Fruit fly (Drosophila melanogaster): ENCODE results near the gene ksh.
A peak's percentile ranks its signal among the peaks of the same experiment; 100 is the strongest.

The ksh gene

DNA sequence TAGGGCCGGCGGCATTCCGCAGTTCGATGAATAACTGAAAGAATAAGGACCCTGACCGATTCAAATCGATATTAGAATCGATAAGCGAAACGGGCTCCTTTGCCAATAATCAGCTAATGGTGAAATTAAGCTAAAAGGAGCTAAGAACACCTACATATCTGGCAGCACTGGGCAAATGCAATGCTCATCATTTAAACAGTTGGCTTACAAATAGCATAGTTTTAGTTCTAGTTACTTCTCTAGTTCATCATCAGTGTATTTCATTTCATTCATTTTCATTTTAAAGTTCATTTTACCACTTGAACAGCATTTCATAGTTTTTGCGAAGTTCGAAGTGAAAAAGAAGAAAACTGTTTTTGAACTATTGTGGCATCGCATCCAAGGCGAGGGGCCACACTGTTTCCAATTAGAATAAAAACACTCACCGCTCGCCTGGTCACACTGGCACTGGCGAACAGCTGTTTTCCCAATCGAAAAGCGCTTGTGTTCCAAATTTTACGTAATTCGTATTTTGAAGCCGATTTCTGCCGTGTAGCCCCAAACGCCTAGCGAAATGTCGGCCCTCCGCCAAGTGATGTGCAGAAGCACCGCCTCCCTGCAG lies 2.7 kb downstream of the ksh start, which contains the start of the genes pcm and ND-18 (continued):
- TF ChIP-seq CG2116 (GFP tag; optimal IDR thresholded peaks at IDR 0.05) (peak; percentile 66), CG9797 (GFP tag; optimal IDR thresholded peaks at IDR 0.05) (peak; percentile 79), Med (GFP tag) (peak; percentile 61), bowl (GFP tag; IDR thresholded peaks at IDR 0.05) (no peak), CG4617 (GFP tag; optimal IDR thresholded peaks at IDR 0.05; ENCODE audit: borderline replicate concordance) (peak; percentile 32), Dp (GFP tag; optimal IDR thresholded peaks at IDR 0.05) (peak; percentile 65), HLH3B (GFP tag; IDR thresholded peaks at IDR 0.05) (no peak), Ets65A (GFP tag) (peak; percentile 21), Dref (GFP tag; IDR thresholded peaks at IDR 0.05) (peak; percentile 49), CG31388 (GFP tag; optimal IDR thresholded peaks at IDR 0.05) (no peak), CG1792 (GFP tag; optimal IDR thresholded peaks at IDR 0.05) (no peak), btn (GFP tag; optimal IDR thresholded peaks at IDR 0.05) (no peak), CTCF (GFP tag; optimal IDR thresholded peaks at IDR 0.05) (peak; percentile 46), CG6813 (GFP tag; optimal IDR thresholded peaks at IDR 0.05) (no peak), trem (tag; optimal IDR thresholded peaks at IDR 0.05) (peak; percentile 1), ewg (GFP tag; optimal IDR thresholded peaks at IDR 0.05) (no peak), YL-1 (GFP tag; optimal IDR thresholded peaks at IDR 0.05) (peak; percentile 33), CG13296 (GFP tag; optimal IDR thresholded peaks at IDR 0.05) (no peak), HLH54F (GFP tag; optimal IDR thresholded peaks at IDR 0.05) (peak; percentile 5), Max (GFP tag; optimal IDR thresholded peaks at IDR 0.05) (peak; percentile 9), CG2202 (tag; optimal IDR thresholded peaks at IDR 0.05) (no peak)

DNA sequence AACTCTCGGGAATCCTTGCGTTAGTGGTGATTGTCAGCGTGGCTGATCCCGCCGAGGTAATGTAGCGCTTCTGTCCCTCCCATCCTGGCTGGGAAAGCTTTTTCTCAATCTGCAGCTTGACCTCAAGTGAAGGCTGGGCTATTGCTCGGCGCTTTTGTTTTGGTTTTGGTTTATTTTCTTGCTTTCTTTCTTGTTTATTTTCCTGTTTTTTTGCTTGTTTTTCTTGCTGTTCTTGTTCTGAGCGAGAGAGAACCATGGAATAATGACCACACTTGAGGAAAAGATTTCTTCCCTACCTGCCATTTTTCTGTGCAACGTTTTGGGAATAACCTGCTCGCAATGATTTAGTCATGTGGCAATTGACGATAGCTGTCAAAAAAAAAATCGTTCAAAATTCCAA lies 9.7 kb downstream of the ksh start:
- TF ChIP-seq bsh (GFP tag; optimal IDR thresholded peaks at IDR 0.05): peak in 1 of 2 experiments; percentile 73
- no peak for TF ChIP-seq CG15601 (tag; optimal IDR thresholded peaks at IDR 0.05)
- peak; percentile 95 for TF ChIP-seq nom (GFP tag; optimal IDR thresholded peaks at IDR 0.05)
- TF ChIP-seq Drgx (GFP tag; IDR thresholded peaks at IDR 0.05): 0 out of 2 replicates have a peak, but pooled peaks have one; percentile 22

DNA sequence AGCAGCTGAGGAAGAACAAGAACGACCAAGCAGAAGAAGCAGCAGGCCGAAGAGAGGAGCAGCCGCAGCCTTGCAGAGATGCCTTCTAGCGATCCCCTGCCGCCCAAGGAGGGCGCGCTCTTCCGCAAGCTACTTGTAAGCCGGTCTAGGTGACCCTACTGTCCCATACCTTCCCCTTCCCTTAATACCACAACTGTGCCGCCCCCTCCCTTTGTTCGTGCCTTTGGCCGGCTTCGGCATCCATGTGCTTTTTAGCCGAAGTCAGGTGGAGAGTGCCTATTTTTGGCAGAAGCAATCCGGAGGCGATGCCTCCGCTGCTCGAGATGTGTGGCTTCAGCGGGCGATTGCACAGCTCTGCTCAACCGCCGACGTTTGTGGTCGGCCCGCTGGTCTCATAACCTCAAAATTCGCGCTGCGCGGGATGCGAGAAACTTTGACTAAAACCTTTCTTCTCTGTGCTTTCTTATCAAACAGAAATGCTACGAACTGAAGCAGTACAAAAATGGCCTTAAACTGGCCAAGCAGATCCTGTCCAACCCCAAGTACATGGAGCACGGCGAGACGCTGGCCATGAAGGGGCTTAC lies 14.2 kb downstream of the ksh start:
- TF ChIP-seq sens (GFP tag) (no peak), crol (GFP tag; IDR thresholded peaks at IDR 0.05) (peak; percentile 86), bigmax (GFP tag; optimal IDR thresholded peaks at IDR 0.05) (peak; percentile 93), CG34422 (GFP tag; IDR thresholded peaks at IDR 0.05) (peak; percentile 58; the same call in 2 of the 3 replicates), B-H1 (GFP tag; IDR thresholded peaks at IDR 0.05) (no peak), CG17385 (GFP tag; optimal IDR thresholded peaks at IDR 0.05) (peak; percentile 78), dm (GFP tag; optimal IDR thresholded peaks at IDR 0.05) (peak; percentile 34), Dip2 (GFP tag; IDR thresholded peaks at IDR 0.05) (no peak), Med (GFP tag) (peak; percentile 27)

DNA sequence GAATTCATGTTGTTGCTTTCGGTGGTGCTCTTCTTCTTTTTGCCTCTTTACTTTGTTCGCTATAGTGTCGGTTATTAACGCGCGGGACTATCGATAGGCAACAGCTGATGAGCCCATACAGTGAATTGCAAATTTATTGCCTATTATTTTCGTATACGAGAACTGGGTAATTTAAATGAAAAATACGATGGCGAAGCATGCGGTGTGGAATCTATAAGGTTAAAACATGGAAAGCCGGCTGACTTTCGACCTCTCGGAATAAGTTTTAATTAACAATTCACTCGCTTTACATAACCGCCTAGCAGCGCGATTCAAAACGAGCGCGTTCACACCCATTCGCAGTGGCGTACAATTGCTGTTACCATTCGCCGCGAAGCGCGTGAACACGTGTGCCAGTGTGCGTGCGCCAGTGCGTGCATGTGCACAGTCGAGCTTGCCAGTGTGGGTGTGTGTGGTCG lies 14.9 kb downstream of the ksh start, which contains the start of the genes Naa15-16 and mRpS14:
Naa15-16 (plus strand) TSS at position 116 of the 458 bp plus-strand sequence.
mRpS14 (minus strand) TSS at position 370 of the 458 bp plus-strand sequence.
- TF ChIP-seq Chrac-16 (GFP tag; optimal IDR thresholded peaks at IDR 0.05): no peak
- peak; percentile 61; the same call in 2 of the 3 replicates for TF ChIP-seq CG6791 (GFP tag; IDR thresholded peaks at IDR 0.05; ENCODE audit: partially characterized antibody)
- TF ChIP-seq CG7372 (GFP tag; IDR thresholded peaks at IDR 0.05): no peak
- 0 out of 3 replicates have a peak, but pooled peaks have one; percentile 23 for TF ChIP-seq mld (GFP tag; IDR thresholded peaks at IDR 0.05; ENCODE audit: partially characterized antibody)
- TF ChIP-seq nerfin-2 (GFP tag; IDR thresholded peaks at IDR 0.05; ENCODE audit: partially characterized antibody): peak; percentile 61; the same call in 1 of the 2 replicates
- 0 out of 2 replicates have a peak, but pooled peaks have one; percentile 31 for TF ChIP-seq sna (GFP tag; IDR thresholded peaks at IDR 0.05; ENCODE audit: partially characterized antibody)
- peak; percentile 51; the same call in 1 of the 2 replicates for TF ChIP-seq CG13287 (GFP tag; IDR thresholded peaks at IDR 0.05; ENCODE audit: partially characterized antibody)
- no peak for TF ChIP-seq CG17802 (tag; optimal IDR thresholded peaks at IDR 0.05)
- TF ChIP-seq crp (GFP tag; optimal IDR thresholded peaks at IDR 0.05): peak; percentile 52 to 90
- peak; percentile 84 for TF ChIP-seq pzg (GFP tag; optimal IDR thresholded peaks at IDR 0.05)
- peak; percentile 59 for TF ChIP-seq Scr (GFP tag; IDR thresholded peaks at IDR 0.05; ENCODE audit: partially characterized antibody)
- TF ChIP-seq BEAF-32 (GFP tag; optimal IDR thresholded peaks at IDR 0.05): peak; percentile 71
- no peak for TF ChIP-seq CG12155 (GFP tag; optimal IDR thresholded peaks at IDR 0.05)
